Worm (Caenorhabditis elegans) whole organism, L4/young adult: ENCODE measurements around the gene str-263.

ENCODE experiments used
- W03F9.2 ChIP-seq: fragments of 150-350 bp; optimal IDR thresholded peaks from 2 replicates; lab custom pipeline; 2014; ENCODE audit warnings: missing biosample characterization, missing genetic modification characterization
- dao-5 ChIP-seq: sonication (generic microtip); optimal IDR thresholded peaks from 2 replicates; lab custom pipeline; 2016; ENCODE audit warnings: missing genotype, missing genetic modification characterization, moderate library complexity, missing compliant biosample characterization
- him-1 ChIP-seq: sonication (generic microtip); optimal IDR thresholded peaks from 2 replicates; lab custom pipeline; 2016; ENCODE audit warnings: missing genotype, missing genetic modification reagents, missing genetic modification characterization, missing compliant biosample characterization

DNA sequence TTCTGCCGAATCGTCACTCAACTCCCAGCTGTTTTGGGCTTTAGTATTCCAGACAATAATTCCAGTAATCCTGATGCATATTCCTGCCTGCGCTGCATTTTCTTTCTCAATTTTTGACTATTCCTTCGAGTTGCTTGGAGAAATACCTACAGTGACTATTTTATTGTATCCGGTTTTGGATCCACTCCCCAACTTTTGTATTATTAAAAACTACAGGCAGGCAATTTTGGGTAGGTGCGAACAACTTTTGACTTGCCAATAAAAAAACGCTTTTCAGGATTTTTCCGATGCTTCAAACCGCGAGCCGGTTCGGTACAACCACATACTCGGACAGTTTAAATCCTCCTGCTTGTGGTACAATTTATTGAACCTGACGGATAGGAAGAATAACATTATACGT, 1.5 kb downstream of the str-263 start:
- no peak for TF ChIP-seq him-1
- no peak for TF ChIP-seq dao-5 (tag; lab: Kevin White, UChicago)
- no peak for TF ChIP-seq W03F9.2 (tag; lab: Kevin White, UChicago)
